Fruit fly (Drosophila melanogaster): Measurements from ENCODE around the gene wol.

wol gene

dm6 chr2L:8311091-8311490, 8.3 kb upstream of the wol start, which contains the start of the genes CG7810 and CG7806 (continued):
- TF ChIP-seq CG6791 (GFP tag; IDR thresholded peaks at IDR 0.05; ENCODE audit: partially characterized antibody), result 0 out of 3 replicates have a peak, but pooled peaks have one; percentile 5
- TF ChIP-seq CG9215 (GFP tag; IDR thresholded peaks at IDR 0.05), result peak; percentile 69
- TF ChIP-seq HLHmδ (GFP tag; optimal IDR thresholded peaks at IDR 0.05), result no peak
- peak; percentile 81 for TF ChIP-seq ewg (GFP tag; optimal IDR thresholded peaks at IDR 0.05)
- peak; percentile 83 for TF ChIP-seq trh (GFP tag; optimal IDR thresholded peaks at IDR 0.05)
- peak; percentile 28 for TF ChIP-seq mirr (GFP tag; optimal IDR thresholded peaks at IDR 0.05)
- TF ChIP-seq Nf-YC (tag; optimal IDR thresholded peaks at IDR 0.05), result peak; percentile 78
- TF ChIP-seq sc (optimal IDR thresholded peaks at IDR 0.05), result no peak
- TF ChIP-seq sc (GFP tag; optimal IDR thresholded peaks at IDR 0.05), result peak; percentile 69
- peak; percentile 86 for TF ChIP-seq Max (GFP tag; optimal IDR thresholded peaks at IDR 0.05)
- peak; percentile 80 for TF ChIP-seq CG31224 (GFP tag; IDR thresholded peaks at IDR 0.05)
- peak; percentile 78 for TF ChIP-seq Atf3 (GFP tag; optimal IDR thresholded peaks at IDR 0.05)
- TF ChIP-seq CG6272 (GFP tag; IDR thresholded peaks at IDR 0.05), result peak; percentile 69
- peak; percentile 85 for TF ChIP-seq E2f1 (GFP tag; IDR thresholded peaks at IDR 0.05)
- peak; percentile 95 for TF ChIP-seq zfh1 (GFP tag; IDR thresholded peaks at IDR 0.05)
- TF ChIP-seq HmgD (GFP tag; optimal IDR thresholded peaks at IDR 0.05), result peak; percentile 28
- peak; percentile 89 for TF ChIP-seq ftz-f1 (GFP tag; optimal IDR thresholded peaks at IDR 0.05)
- no peak for TF ChIP-seq tio (GFP tag; optimal IDR thresholded peaks at IDR 0.05)
- peak; percentile 92 for TF ChIP-seq CG14710 (tag; optimal IDR thresholded peaks at IDR 0.05)
- peak; percentile 91 for TF ChIP-seq HLH3B (GFP tag; IDR thresholded peaks at IDR 0.05)
- TF ChIP-seq CG16815 (GFP tag; optimal IDR thresholded peaks at IDR 0.05), result peak; percentile 58
- TF ChIP-seq Sin3A (optimal IDR thresholded peaks at IDR 0.05), result no peak
- peak; percentile 88 for TF ChIP-seq CG15601 (tag; optimal IDR thresholded peaks at IDR 0.05)
- peak; percentile 91 for TF ChIP-seq CoRest (tag; optimal IDR thresholded peaks at IDR 0.05)
- peak; percentile 66 for TF ChIP-seq CG6854 (GFP tag; optimal IDR thresholded peaks at IDR 0.05)
- TF ChIP-seq CG10321 (GFP tag; IDR thresholded peaks at IDR 0.05), result peak; percentile 70
- TF ChIP-seq D (optimal IDR thresholded peaks at IDR 0.05), result no peak
- TF ChIP-seq D (GFP tag; optimal IDR thresholded peaks at IDR 0.05), result peak; percentile 77
- peak; percentile 88 for TF ChIP-seq CG14050 (GFP tag; IDR thresholded peaks at IDR 0.05)
- no peak for TF ChIP-seq dan (GFP tag; IDR thresholded peaks at IDR 0.05)
- TF ChIP-seq CG10274 (GFP tag; optimal IDR thresholded peaks at IDR 0.05), result peak; percentile 25
- peak; percentile 80 for TF ChIP-seq CG12942 (GFP tag; optimal IDR thresholded peaks at IDR 0.05)
- no peak for TF ChIP-seq zen2 (GFP tag; IDR thresholded peaks at IDR 0.05; ENCODE audit: partially characterized antibody)
- peak; percentile 70 for TF ChIP-seq pb (GFP tag; optimal IDR thresholded peaks at IDR 0.05)
- TF ChIP-seq toy (GFP tag; IDR thresholded peaks at IDR 0.05), result 0 out of 2 replicates have a peak, but pooled peaks have one; percentile 31
- peak; percentile 79 for TF ChIP-seq pnt (GFP tag; optimal IDR thresholded peaks at IDR 0.05)
- peak; percentile 81 for TF ChIP-seq CG8290 (GFP tag; optimal IDR thresholded peaks at IDR 0.05)
- peak in 1 of 2 experiments; percentile 80 for TF ChIP-seq CG8290 (tag; optimal IDR thresholded peaks at IDR 0.05)
- TF ChIP-seq Stat92E (GFP tag; optimal IDR thresholded peaks at IDR 0.05), result peak in 1 of 3 experiments; percentile 74
- peak; percentile 98 for TF ChIP-seq Med (GFP tag)
- TF ChIP-seq gro (GFP tag; optimal IDR thresholded peaks at IDR 0.05), result peak; percentile 73
- TF ChIP-seq CG10565 (GFP tag; optimal IDR thresholded peaks at IDR 0.05), result peak; percentile 10
- TF ChIP-seq Kr (GFP tag; optimal IDR thresholded peaks at IDR 0.05), result no peak
- peak; percentile 84 for TF ChIP-seq sug (tag; optimal IDR thresholded peaks at IDR 0.05)
- TF ChIP-seq CG2875 (GFP tag; optimal IDR thresholded peaks at IDR 0.05), result peak; percentile 86
- TF ChIP-seq odd (GFP tag; optimal IDR thresholded peaks at IDR 0.05), result no peak
- TF ChIP-seq sim (GFP tag; IDR thresholded peaks at IDR 0.05), result peak; percentile 88
- no peak for TF ChIP-seq abd-A (tag; optimal IDR thresholded peaks at IDR 0.05)
- TF ChIP-seq Eip74EF (GFP tag; optimal IDR thresholded peaks at IDR 0.05), result peak in 1 of 2 experiments; percentile 88
- TF ChIP-seq crol (GFP tag; IDR thresholded peaks at IDR 0.05), result peak; percentile 58; the same call in 1 of the 2 replicates
- TF ChIP-seq CG12659 (GFP tag; optimal IDR thresholded peaks at IDR 0.05), result peak; percentile 95
- no peak for TF ChIP-seq cad (GFP tag; optimal IDR thresholded peaks at IDR 0.05)
